Fruit fly (Drosophila melanogaster): Measurements from ENCODE around the gene CG32815.

CG32815 gene

DNA sequence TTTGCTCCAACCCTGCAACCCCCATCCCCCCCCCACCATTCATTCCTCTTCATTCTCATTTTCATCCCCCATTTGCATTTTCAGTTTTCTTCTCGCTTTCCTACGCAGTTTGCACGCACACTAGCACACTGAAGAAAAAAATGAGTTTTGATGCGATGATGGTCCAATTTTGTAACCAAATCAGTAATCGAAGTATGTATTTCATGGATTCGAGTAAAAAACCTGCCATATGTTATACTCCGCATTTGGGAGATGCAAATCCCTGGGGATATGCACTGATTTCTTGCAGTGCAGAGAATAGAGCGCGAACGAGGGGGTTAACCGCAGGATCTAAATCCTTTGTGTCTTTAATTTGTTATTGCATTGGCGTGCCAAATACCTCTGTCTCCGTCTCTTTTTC is 23.6 kb downstream of the CG32815 start (continued):
- TF ChIP-seq CG1832 (GFP tag; optimal IDR thresholded peaks at IDR 0.05) (no peak), dmrt11E (tag; optimal IDR thresholded peaks at IDR 0.05) (no peak), CG33557 (GFP tag; optimal IDR thresholded peaks at IDR 0.05) (no peak), CG4707 (GFP tag; optimal IDR thresholded peaks at IDR 0.05) (peak; percentile 28), pita (GFP tag; optimal IDR thresholded peaks at IDR 0.05) (no peak), ATbp (GFP tag; optimal IDR thresholded peaks at IDR 0.05) (peak; percentile 65), run (tag; optimal IDR thresholded peaks at IDR 0.05) (peak; percentile 51), HLHmδ (GFP tag; optimal IDR thresholded peaks at IDR 0.05) (no peak), CG8359 (GFP tag; optimal IDR thresholded peaks at IDR 0.05; ENCODE audit: borderline replicate concordance) (no peak), zf30C (GFP tag; optimal IDR thresholded peaks at IDR 0.05) (no peak), CG4360 (GFP tag; IDR thresholded peaks at IDR 0.05) (peak; percentile 45; the same call in 1 of the 2 replicates), bsh (GFP tag; optimal IDR thresholded peaks at IDR 0.05) (peak in 1 of 2 experiments; percentile 62), gro (GFP tag; optimal IDR thresholded peaks at IDR 0.05) (peak; percentile 1), CG31388 (GFP tag; optimal IDR thresholded peaks at IDR 0.05) (no peak), CG1529 (GFP tag; optimal IDR thresholded peaks at IDR 0.05) (peak; percentile 2), CG1792 (GFP tag; optimal IDR thresholded peaks at IDR 0.05) (peak; percentile 39), CG11504 (tag; optimal IDR thresholded peaks at IDR 0.05) (peak; percentile 76), D (optimal IDR thresholded peaks at IDR 0.05) (no peak), D (GFP tag; optimal IDR thresholded peaks at IDR 0.05) (peak; percentile 43), jumu (GFP tag; optimal IDR thresholded peaks at IDR 0.05) (peak; percentile 60), Dref (GFP tag; IDR thresholded peaks at IDR 0.05) (no peak), sens-2 (GFP tag; IDR thresholded peaks at IDR 0.05) (no peak), CG11398 (GFP tag; optimal IDR thresholded peaks at IDR 0.05) (no peak), Max (GFP tag; optimal IDR thresholded peaks at IDR 0.05) (no peak), az2 (GFP tag; optimal IDR thresholded peaks at IDR 0.05) (peak; percentile 55), tna (GFP tag; IDR thresholded peaks at IDR 0.05; ENCODE audit: partially characterized antibody) (no peak), Lhr (GFP tag; optimal IDR thresholded peaks at IDR 0.05) (no peak), CG8388 (GFP tag; optimal IDR thresholded peaks at IDR 0.05) (peak; percentile 41), Xrp1 (GFP tag; IDR thresholded peaks at IDR 0.05) (peak; percentile 54; the same call in 1 of the 2 replicates), TFAM (GFP tag; optimal IDR thresholded peaks at IDR 0.05) (no peak), Doc2 (GFP tag; IDR thresholded peaks at IDR 0.05) (no peak), Mrtf (GFP tag; IDR thresholded peaks at IDR 0.05) (peak; percentile 59; the same call in 2 of the 3 replicates), insv (GFP tag; optimal IDR thresholded peaks at IDR 0.05) (no peak), chif (GFP tag; optimal IDR thresholded peaks at IDR 0.05) (peak; percentile 31 to 33), mld (GFP tag; IDR thresholded peaks at IDR 0.05; ENCODE audit: partially characterized antibody) (no peak), Meics (GFP tag; optimal IDR thresholded peaks at IDR 0.05) (peak; percentile 68), HLH54F (GFP tag; optimal IDR thresholded peaks at IDR 0.05) (peak; percentile 29), CG30403 (GFP tag; optimal IDR thresholded peaks at IDR 0.05) (peak; percentile 45), Ada2b (GFP tag; IDR thresholded peaks at IDR 0.05) (peak; percentile 59; the same call in 1 of the 2 replicates), CG14441 (GFP tag; IDR thresholded peaks at IDR 0.05) (peak; percentile 63), CG2116 (GFP tag; optimal IDR thresholded peaks at IDR 0.05) (no peak), Hmx (GFP tag; optimal IDR thresholded peaks at IDR 0.05) (no peak), MBD-R2 (GFP tag; IDR thresholded peaks at IDR 0.05) (peak; percentile 20; the same call in 1 of the 2 replicates), dati (GFP tag; IDR thresholded peaks at IDR 0.05) (no peak), Tbp (GFP tag; optimal IDR thresholded peaks at IDR 0.05) (no peak), ham (GFP tag; IDR thresholded peaks at IDR 0.05) (no peak), CG4854 (GFP tag; optimal IDR thresholded peaks at IDR 0.05) (no peak), B-H2 (GFP tag; optimal IDR thresholded peaks at IDR 0.05) (no peak), CG31224 (GFP tag; IDR thresholded peaks at IDR 0.05) (no peak), phol (tag; optimal IDR thresholded peaks at IDR 0.05) (peak; percentile 62), ap (GFP tag; IDR thresholded peaks at IDR 0.05) (peak; percentile 28; the same call in 1 of the 2 replicates)
